Worm (Caenorhabditis elegans) whole organism, L3 larva: ENCODE data around the gene F42A10.6.
A peak's percentile ranks its signal among the peaks of the same experiment; 100 is the strongest.

Source experiments
- nhr-11 ChIP-seq: fragments of 150-350 bp; optimal IDR thresholded peaks from 2 replicates; lab custom pipeline; 2014; ENCODE audit warnings: missing biosample characterization, missing genetic modification characterization
- nhr-12 ChIP-seq: fragments of 150-350 bp; optimal IDR thresholded peaks from 2 replicates; lab custom pipeline; 2014; ENCODE audit warnings: missing biosample characterization, missing genetic modification characterization
- nhr-28 ChIP-seq: fragments of 150-350 bp; optimal IDR thresholded peaks from 2 replicates; lab custom pipeline; 2014; ENCODE audit warnings: missing biosample characterization, missing genetic modification characterization
- nhr-43 ChIP-seq: sonication (generic microtip); optimal IDR thresholded peaks from 2 replicates; lab custom pipeline; 2016; ENCODE audit warnings: mild to moderate bottlenecking, missing genetic modification characterization, missing compliant biosample characterization; ENCODE audit not compliant: poor library complexity, severe bottlenecking
- skn-1 ChIP-seq: fragments of 150-350 bp; optimal IDR thresholded peaks from 2 replicates; lab custom pipeline; 2014; ENCODE audit warnings: missing biosample characterization, missing genetic modification characterization

ce11 chrIII:6180294-6180693 lies 3.6 kb upstream of the F42A10.6 start:
- TF ChIP-seq skn-1 (peak; percentile 66), nhr-12 (tag; lab: Kevin White, UChicago) (no peak), nhr-28 (tag; lab: Kevin White, UChicago) (no peak), nhr-11 (tag; lab: Kevin White, UChicago) (no peak), nhr-43 (no peak)
